Fruit fly (Drosophila melanogaster): ENCODE measurements around the gene chinmo.

The chinmo gene

dm6 chr2L:1634099-1634856 lies 16.8 kb upstream of the chinmo start (continued):
- TF ChIP-seq Lhr (GFP tag; optimal IDR thresholded peaks at IDR 0.05) (no peak), chn (GFP tag; optimal IDR thresholded peaks at IDR 0.05) (peak; percentile 13), CG5245 (GFP tag; optimal IDR thresholded peaks at IDR 0.05) (no peak), CG10543 (GFP tag; optimal IDR thresholded peaks at IDR 0.05) (peak; percentile 62), sisA (GFP tag; IDR thresholded peaks at IDR 0.05) (peak; percentile 48; the same call in 1 of the 2 replicates), unc-4 (GFP tag; IDR thresholded peaks at IDR 0.05; ENCODE audit: partially characterized antibody) (no peak), chinmo (GFP tag; IDR thresholded peaks at IDR 0.05; ENCODE audit: partially characterized antibody) (peak; percentile 100), sr (GFP tag; IDR thresholded peaks at IDR 0.05) (no peak), Doc2 (GFP tag; IDR thresholded peaks at IDR 0.05) (no peak), schlank (tag; optimal IDR thresholded peaks at IDR 0.05) (peak; percentile 88), CG17359 (tag; optimal IDR thresholded peaks at IDR 0.05) (peak; percentile 56), CG12942 (GFP tag; optimal IDR thresholded peaks at IDR 0.05) (peak; percentile 5), vvl (GFP tag; IDR thresholded peaks at IDR 0.05) (peak; percentile 56; the same call in 1 of the 2 replicates), CG16815 (GFP tag; optimal IDR thresholded peaks at IDR 0.05) (peak; percentile 55), Dbx (GFP tag; IDR thresholded peaks at IDR 0.05) (peak; percentile 93), CG1603 (tag; optimal IDR thresholded peaks at IDR 0.05) (peak; percentile 48), oc (tag; optimal IDR thresholded peaks at IDR 0.05) (no peak), B-H1 (GFP tag; IDR thresholded peaks at IDR 0.05) (peak; percentile 41), CG5180 (GFP tag; optimal IDR thresholded peaks at IDR 0.05) (no peak), CG4404 (GFP tag; IDR thresholded peaks at IDR 0.05) (peak; percentile 69), CG9437 (GFP tag; optimal IDR thresholded peaks at IDR 0.05) (peak; percentile 43), crc (GFP tag; optimal IDR thresholded peaks at IDR 0.05) (peak; percentile 81), Bgb (GFP tag; IDR thresholded peaks at IDR 0.05; ENCODE audit: partially characterized antibody) (no peak), CkIIα-i1 (GFP tag; IDR thresholded peaks at IDR 0.05) (no peak), grau (tag; optimal IDR thresholded peaks at IDR 0.05) (peak; percentile 80), al (GFP tag; IDR thresholded peaks at IDR 0.05) (peak; percentile 89), seq (GFP tag; IDR thresholded peaks at IDR 0.05) (peak; percentile 54; the same call in 1 of the 2 replicates), CG2116 (GFP tag; optimal IDR thresholded peaks at IDR 0.05) (peak; percentile 7), CG12744 (GFP tag; optimal IDR thresholded peaks at IDR 0.05) (peak; percentile 44), her (GFP tag; optimal IDR thresholded peaks at IDR 0.05) (peak; percentile 79), pan (optimal IDR thresholded peaks at IDR 0.05) (no peak), pan (GFP tag; optimal IDR thresholded peaks at IDR 0.05 in 1 of 2, IDR thresholded peaks at IDR 0.05 in 1 of 2) (peak in 1 of 2 experiments; percentile 74), Fer2 (tag; optimal IDR thresholded peaks at IDR 0.05) (peak; percentile 72), Dll (GFP tag; IDR thresholded peaks at IDR 0.05; ENCODE audit: partially characterized antibody) (no peak), Taf1 (GFP tag; IDR thresholded peaks at IDR 0.05) (peak; percentile 91), Asciz (GFP tag; optimal IDR thresholded peaks at IDR 0.05) (no peak), CG10209 (GFP tag; optimal IDR thresholded peaks at IDR 0.05) (peak; percentile 63), jumu (GFP tag; optimal IDR thresholded peaks at IDR 0.05) (peak; percentile 67), CG18599 (GFP tag; optimal IDR thresholded peaks at IDR 0.05) (peak; percentile 91), cwo (GFP tag; optimal IDR thresholded peaks at IDR 0.05) (peak; percentile 87), CG10654 (GFP tag; optimal IDR thresholded peaks at IDR 0.05) (peak; percentile 18), otp (GFP tag; IDR thresholded peaks at IDR 0.05) (no peak), ind (GFP tag; optimal IDR thresholded peaks at IDR 0.05) (peak; percentile 83), BtbVII (GFP tag; optimal IDR thresholded peaks at IDR 0.05) (peak; percentile 81), dpn (GFP tag; optimal IDR thresholded peaks at IDR 0.05) (peak; percentile 66 to 88), CG10147 (GFP tag; optimal IDR thresholded peaks at IDR 0.05) (peak; percentile 71), da (GFP tag; optimal IDR thresholded peaks at IDR 0.05) (no peak), rib (GFP tag; IDR thresholded peaks at IDR 0.05) (peak; percentile 53; the same call in 1 of the 2 replicates), Rx (GFP tag; IDR thresholded peaks at IDR 0.05) (no peak)
